Fruit fly (Drosophila melanogaster) whole organism, adult: ENCODE results near the gene Art8.

Experiments used
- ovo ChIP-seq: fragments of 200-800 bp; sonication (Bioruptor generic); optimal IDR thresholded peaks from 2 replicates; lab custom pipeline; 2016; ENCODE audit warnings: missing biosample characterization, missing genetic modification characterization
- pad ChIP-seq: fragments of 200-800 bp; sonication (Bioruptor generic); optimal IDR thresholded peaks from 3 replicates; lab custom pipeline; 2017; ENCODE audit warnings: missing biosample characterization, missing genetic modification characterization, mild to moderate bottlenecking, moderate library complexity, missing genetic modification reagents
- tj ChIP-seq: fragments of 200-800 bp; sonication (Bioruptor generic); optimal IDR thresholded peaks from 3 replicates; lab custom pipeline; 2017; ENCODE audit warnings: missing biosample characterization, mild to moderate bottlenecking, missing genetic modification characterization, moderate library complexity

- TF ChIP-seq pad (GFP tag; lab: Kevin White, UChicago) (no peak), ovo (no peak), tj (GFP tag; lab: Kevin White, UChicago) (no peak)
These were observed 41.0 kb upstream of the Art8 start for dm6 chr2L:11051644-11052492.
